Worm (Caenorhabditis elegans): ENCODE data around the gene oac-39.

oac-39 gene

ce11 chrV:247576-247975, 4.0 kb downstream of the oac-39 start:
- TF ChIP-seq jun-1 (tag; optimal IDR thresholded peaks at IDR 0.05) (no peak), lin-1 (GFP tag; IDR thresholded peaks at IDR 0.05) (no peak), saeg-2 (GFP tag; IDR thresholded peaks at IDR 0.05) (no peak), hlh-30 (tag; optimal IDR thresholded peaks at IDR 0.05; ENCODE audit: insufficient read depth) (no peak), Y5F2A.4 (GFP tag; optimal IDR thresholded peaks at IDR 0.05) (no peak), madf-5 (GFP tag; IDR thresholded peaks at IDR 0.05) (no peak), ctbp-1 (GFP tag; IDR thresholded peaks at IDR 0.05) (no peak), tra-1 (GFP tag; IDR thresholded peaks at IDR 0.05) (no peak), ZK337.2 (GFP tag; IDR thresholded peaks at IDR 0.05) (no peak), hmg-1.1 (GFP tag; IDR thresholded peaks at IDR 0.05) (no peak), daf-8 (GFP tag; IDR thresholded peaks at IDR 0.05) (no peak), dmd-8 (GFP tag; IDR thresholded peaks at IDR 0.05) (no peak)

- TF ChIP-seq tag-97 (GFP tag; IDR thresholded peaks at IDR 0.05): no peak
- no peak for TF ChIP-seq Y105C5A.15 (GFP tag; IDR thresholded peaks at IDR 0.05)
- no peak for TF ChIP-seq daf-16 (GFP tag; optimal IDR thresholded peaks at IDR 0.05)
- TF ChIP-seq daf-16 (tag; optimal IDR thresholded peaks at IDR 0.05): no peak
- TF ChIP-seq spr-1 (tag; optimal IDR thresholded peaks at IDR 0.05): no peak
- TF ChIP-seq arid-1 (GFP tag; conservative IDR thresholded peaks at IDR 0.05): no peak
- no peak for TF ChIP-seq nhr-25 (tag; optimal IDR thresholded peaks at IDR 0.05; ENCODE audit: borderline replicate concordance, insufficient read depth)
- TF ChIP-seq spr-3 (GFP tag; optimal IDR thresholded peaks at IDR 0.05): no peak
- no peak for TF ChIP-seq ztf-11 (tag; optimal IDR thresholded peaks at IDR 0.05)
- no peak for TF ChIP-seq hlh-30 (tag; optimal IDR thresholded peaks at IDR 0.05; ENCODE audit: insufficient read depth)
- TF ChIP-seq tra-1 (GFP tag; IDR thresholded peaks at IDR 0.05): no peak
- no peak for TF ChIP-seq nhr-111 (GFP tag; optimal IDR thresholded peaks at IDR 0.05)
- no peak for TF ChIP-seq daf-12 (tag; optimal IDR thresholded peaks at IDR 0.05)
Observed at ce11 chrV:246097-246496, 5.5 kb downstream of the oac-39 start, which contains the start of gene kin-34. kin-34 (minus strand) TSS chrV:246197.

- TF ChIP-seq egl-43 (GFP tag; IDR thresholded peaks at IDR 0.05) (no peak), spr-1 (tag; optimal IDR thresholded peaks at IDR 0.05) (no peak), pha-4 (GFP tag; IDR thresholded peaks at IDR 0.05) (no peak), pha-4 (tag; optimal IDR thresholded peaks at IDR 0.05) (no peak), R02D3.7 (tag; optimal IDR thresholded peaks at IDR 0.05) (no peak), lin-29 (GFP tag; IDR thresholded peaks at IDR 0.05) (no peak), nhr-237 (tag; optimal IDR thresholded peaks at IDR 0.05) (no peak), nhr-41 (GFP tag; IDR thresholded peaks at IDR 0.05) (no peak), ceh-44 (GFP tag; IDR thresholded peaks at IDR 0.05) (no peak), daf-12 (tag; optimal IDR thresholded peaks at IDR 0.05) (no peak), nhr-10 (tag; optimal IDR thresholded peaks at IDR 0.05) (no peak), ztf-7 (tag; optimal IDR thresholded peaks at IDR 0.05) (no peak), nhr-102 (tag; optimal IDR thresholded peaks at IDR 0.05) (no peak), dmd-6 (GFP tag; IDR thresholded peaks at IDR 0.05) (no peak)
Observed at ce11 chrV:242518-242917, 9.0 kb downstream of the oac-39 start, which contains the start of gene R02C2.7. R02C2.7 (minus strand) TSS chrV:242618.

- TF ChIP-seq nhr-28 (tag; optimal IDR thresholded peaks at IDR 0.05): no peak
- no peak for TF ChIP-seq ces-1 (GFP tag; optimal IDR thresholded peaks at IDR 0.05)
- no peak for TF ChIP-seq spr-1 (tag; optimal IDR thresholded peaks at IDR 0.05)
- no peak for TF ChIP-seq nhr-6 (tag; optimal IDR thresholded peaks at IDR 0.05)
- no peak for TF ChIP-seq unc-39 (tag; optimal IDR thresholded peaks at IDR 0.05)
- no peak for TF ChIP-seq nhr-42 (GFP tag; IDR thresholded peaks at IDR 0.05)
- TF ChIP-seq F10B5.3 (tag; optimal IDR thresholded peaks at IDR 0.05): no peak
- TF ChIP-seq zag-1 (tag; optimal IDR thresholded peaks at IDR 0.05): no peak
- no peak for TF ChIP-seq aly-2 (tag; optimal IDR thresholded peaks at IDR 0.05)
- no peak for TF ChIP-seq ama-1 (optimal IDR thresholded peaks at IDR 0.05)
- TF ChIP-seq madf-5 (GFP tag; IDR thresholded peaks at IDR 0.05): no peak
- no peak for TF ChIP-seq nhr-25 (tag; optimal IDR thresholded peaks at IDR 0.05; ENCODE audit: borderline replicate concordance, insufficient read depth)
- no peak for TF ChIP-seq egl-43 (GFP tag; IDR thresholded peaks at IDR 0.05)
Observed at ce11 chrV:240287-240686, 11.3 kb downstream of the oac-39 start, which contains the start of gene txt-2. txt-2 (minus strand) TSS chrV:240500.
